Worm (Caenorhabditis elegans) whole organism, L3 larva: Measurements from ENCODE around the gene C30G7.5.

Source experiments
- R02D3.7 ChIP-seq: fragments of 150-350 bp; optimal IDR thresholded peaks from 2 replicates; lab custom pipeline; 2014; ENCODE audit warnings: missing biosample characterization, missing genetic modification characterization
- ZK546.5 ChIP-seq: sonication (generic microtip); optimal IDR thresholded peaks from 2 replicates; lab custom pipeline; 2017; ENCODE audit warnings: missing biosample characterization, missing genetic modification characterization
- aly-2 ChIP-seq: fragments of 150-350 bp; optimal IDR thresholded peaks from 2 replicates; lab custom pipeline; 2014; ENCODE audit warnings: missing biosample characterization, missing genetic modification characterization
- ama-1 ChIP-seq: fragments of 150-350 bp; optimal IDR thresholded peaks from 2 replicates; lab custom pipeline; 2018
- ceh-16 ChIP-seq: sonication (generic microtip); optimal IDR thresholded peaks from 2 replicates; lab custom pipeline; 2017; ENCODE audit warnings: missing biosample characterization, missing genetic modification characterization
- ceh-28 ChIP-seq: fragments of 150-350 bp; optimal IDR thresholded peaks from 2 replicates; lab custom pipeline; 2014; ENCODE audit warnings: missing biosample characterization, missing genetic modification reagents, missing genetic modification characterization
- ceh-9 ChIP-seq: sonication (generic microtip); optimal IDR thresholded peaks from 2 replicates; lab custom pipeline; 2018; ENCODE audit warnings: missing biosample characterization, missing genetic modification characterization
- daf-12 ChIP-seq: fragments of 150-350 bp; optimal IDR thresholded peaks from 2 replicates; lab custom pipeline; 2014; ENCODE audit warnings: missing biosample characterization, missing genetic modification reagents, missing genetic modification characterization
- egl-27 ChIP-seq: sonication (generic microtip); optimal IDR thresholded peaks from 4 replicates; lab custom pipeline; 2017; ENCODE audit warnings: missing biosample characterization, missing genetic modification reagents, missing genetic modification characterization
- egl-5 ChIP-seq: fragments of 150-350 bp; optimal IDR thresholded peaks from 2 replicates; lab custom pipeline; 2017; ENCODE audit warnings: missing biosample characterization, missing genetic modification reagents, missing genetic modification characterization, inconsistent platforms
- elt-1 ChIP-seq: fragments of 150-350 bp; optimal IDR thresholded peaks from 2 replicates; lab custom pipeline; 2014; ENCODE audit warnings: missing biosample characterization, missing genetic modification characterization
- elt-3 ChIP-seq, 3 experiments: fragments of 150-350 bp in 1 of 3; sonication (generic microtip) in 2 of 3; optimal IDR thresholded peaks; 2 replicates in 2 of 3; 4 replicates in 1 of 3; lab custom pipeline; 2014 to 2017; ENCODE audit warnings: missing biosample characterization in 3 of 3, missing genetic modification characterization in 3 of 3
- eor-1 ChIP-seq, 2 experiments: fragments of 150-350 bp; optimal IDR thresholded peaks; 2 replicates each; lab custom pipeline; 2014 to 2018; ENCODE audit warnings: missing biosample characterization in 2 of 2, missing genetic modification characterization in 2 of 2
- fkh-2 ChIP-seq: fragments of 150-350 bp; optimal IDR thresholded peaks from 2 replicates; lab custom pipeline; 2014; ENCODE audit warnings: missing biosample characterization, missing genetic modification reagents, missing genetic modification characterization
- jun-1 ChIP-seq: fragments of 150-350 bp; optimal IDR thresholded peaks from 2 replicates; lab custom pipeline; 2014; ENCODE audit warnings: missing biosample characterization, missing genetic modification reagents, missing genetic modification characterization
- lin-15B ChIP-seq: fragments of 150-350 bp; optimal IDR thresholded peaks from 2 replicates; lab custom pipeline; 2014; ENCODE audit warnings: missing biosample characterization, missing genetic modification characterization
- lin-39 ChIP-seq: fragments of 150-350 bp; optimal IDR thresholded peaks from 2 replicates; lab custom pipeline; 2018; ENCODE audit warnings: missing biosample characterization, missing genetic modification reagents, missing genetic modification characterization
- lsy-12 ChIP-seq: sonication (generic microtip); optimal IDR thresholded peaks from 2 replicates; lab custom pipeline; 2016; ENCODE audit warnings: mild to moderate bottlenecking, missing genetic modification characterization, missing compliant biosample characterization
- mml-1 ChIP-seq: fragments of 150-350 bp; sonication (generic microtip); optimal IDR thresholded peaks from 3 replicates; lab custom pipeline; 2014; ENCODE audit warnings: missing biosample characterization, missing genetic modification characterization
- nfya-1 ChIP-seq: sonication (generic microtip); optimal IDR thresholded peaks from 2 replicates; lab custom pipeline; 2017; ENCODE audit warnings: missing genetic modification characterization, mild to moderate bottlenecking, missing compliant biosample characterization, antibody characterized with exemption, moderate library complexity; ENCODE audit not compliant: insufficient read depth
- nhr-11 ChIP-seq: fragments of 150-350 bp; optimal IDR thresholded peaks from 2 replicates; lab custom pipeline; 2014; ENCODE audit warnings: missing biosample characterization, missing genetic modification characterization
- nhr-12 ChIP-seq: fragments of 150-350 bp; optimal IDR thresholded peaks from 2 replicates; lab custom pipeline; 2014; ENCODE audit warnings: missing biosample characterization, missing genetic modification characterization
- nhr-23 ChIP-seq: fragments of 150-350 bp; optimal IDR thresholded peaks from 2 replicates; lab custom pipeline; 2014; ENCODE audit warnings: missing biosample characterization, missing genetic modification reagents, missing genetic modification characterization
- nhr-25 ChIP-seq: sonication (generic microtip); optimal IDR thresholded peaks from 2 replicates; lab custom pipeline; 2017; ENCODE audit warnings: missing biosample characterization, missing genetic modification characterization
- nhr-28 ChIP-seq: fragments of 150-350 bp; optimal IDR thresholded peaks from 2 replicates; lab custom pipeline; 2014; ENCODE audit warnings: missing biosample characterization, missing genetic modification characterization
- nhr-43 ChIP-seq: sonication (generic microtip); optimal IDR thresholded peaks from 2 replicates; lab custom pipeline; 2016; ENCODE audit warnings: mild to moderate bottlenecking, missing genetic modification characterization, missing compliant biosample characterization; ENCODE audit not compliant: poor library complexity, severe bottlenecking
- nhr-76 ChIP-seq: fragments of 150-350 bp; sonication (generic microtip); optimal IDR thresholded peaks from 5 replicates; lab custom pipeline; 2014; ENCODE audit warnings: missing biosample characterization, missing genetic modification characterization
- nhr-77 ChIP-seq: fragments of 150-350 bp; optimal IDR thresholded peaks from 2 replicates; lab custom pipeline; 2014; ENCODE audit warnings: missing biosample characterization, missing genetic modification characterization
- pha-4 ChIP-seq: fragments of 150-350 bp; optimal IDR thresholded peaks from 2 replicates; lab custom pipeline; 2014; ENCODE audit warnings: missing biosample characterization, missing genetic modification reagents, missing genetic modification characterization
- skn-1 ChIP-seq: fragments of 150-350 bp; optimal IDR thresholded peaks from 2 replicates; lab custom pipeline; 2014; ENCODE audit warnings: missing biosample characterization, missing genetic modification characterization
- snpc-4 ChIP-seq: fragments of 150-350 bp; optimal IDR thresholded peaks from 2 replicates; lab custom pipeline; 2014; ENCODE audit warnings: missing biosample characterization, missing genetic modification characterization
- tbx-2 ChIP-seq: sonication (generic microtip); optimal IDR thresholded peaks from 2 replicates; lab custom pipeline; 2016; ENCODE audit warnings: mild to moderate bottlenecking, missing genetic modification characterization, missing compliant biosample characterization
- unc-39 ChIP-seq: sonication (generic microtip); optimal IDR thresholded peaks from 4 replicates; lab custom pipeline; 2017; ENCODE audit warnings: missing biosample characterization, missing genetic modification characterization
- zag-1 ChIP-seq: fragments of 150-350 bp; optimal IDR thresholded peaks from 2 replicates; lab custom pipeline; 2014; ENCODE audit warnings: missing biosample characterization, missing genetic modification characterization
- ztf-4 ChIP-seq: fragments of 150-350 bp; optimal IDR thresholded peaks from 2 replicates; lab custom pipeline; 2014; ENCODE audit warnings: missing biosample characterization, missing genetic modification characterization

C30G7.5 gene

DNA sequence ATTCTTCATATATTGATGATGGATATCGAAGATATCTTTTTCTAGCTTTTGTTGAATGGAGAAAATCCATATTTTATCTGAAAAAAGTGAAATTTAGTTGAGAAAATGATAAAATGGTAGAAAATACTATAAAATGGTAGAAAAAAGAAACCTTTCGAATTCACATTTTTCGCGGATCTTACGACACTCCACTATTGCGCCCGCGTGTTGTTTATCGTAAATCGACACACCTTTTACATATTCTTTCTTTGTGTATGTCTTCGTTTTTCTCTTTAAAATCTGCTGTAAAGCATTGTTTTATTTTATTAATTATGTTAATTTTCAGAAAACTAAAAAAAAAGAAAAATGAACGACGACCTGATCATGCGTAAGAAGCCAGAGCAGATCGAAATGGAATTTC lies 36.3 kb upstream of the C30G7.5 start, which contains the start of the genes cdt-2 and T01C3.2:
Gene cdt-2, minus strand, starts transcription at position 284 of the 400 bp plus-strand sequence.
Gene T01C3.2, plus strand, starts transcription at position 326 of the 400 bp plus-strand sequence.
- TF ChIP-seq nhr-23 (tag; lab: Kevin White, UChicago) = peak; percentile 10
- no peak for TF ChIP-seq ceh-9 (tag; lab: Kevin White, UChicago)
- peak; percentile 71 for TF ChIP-seq pha-4 (tag; lab: Kevin White, UChicago)
- no peak for TF ChIP-seq nhr-76 (tag; lab: Kevin White, UChicago)
- TF ChIP-seq lin-15B (tag; lab: Kevin White, UChicago) = peak; percentile 62
- TF ChIP-seq eor-1 (tag; optimal IDR thresholded peaks at IDR 0.05; lab: Kevin White, UChicago) = no peak
- TF ChIP-seq R02D3.7 (tag; lab: Kevin White, UChicago) = peak; percentile 91
- no peak for TF ChIP-seq jun-1
- no peak for TF ChIP-seq snpc-4 (tag; lab: Kevin White, UChicago)

- TF ChIP-seq ama-1 = no peak
- TF ChIP-seq aly-2 = no peak
- TF ChIP-seq tbx-2 (tag; lab: Kevin White, UChicago) = no peak
- TF ChIP-seq skn-1 (tag; lab: Kevin White, UChicago) = no peak
- TF ChIP-seq elt-3 (tag; optimal IDR thresholded peaks at IDR 0.05; lab: Kevin White, UChicago) = no peak
- no peak for TF ChIP-seq egl-27 (tag; lab: Kevin White, UChicago)
- no peak for TF ChIP-seq nhr-12 (tag; lab: Kevin White, UChicago)
- no peak for TF ChIP-seq lin-15B (tag; lab: Kevin White, UChicago)
- no peak for TF ChIP-seq lin-39 (tag; lab: Kevin White, UChicago)
- TF ChIP-seq zag-1 (tag; lab: Kevin White, UChicago) = no peak
- TF ChIP-seq R02D3.7 (tag; lab: Kevin White, UChicago) = no peak
- no peak for TF ChIP-seq jun-1
These were observed 30.1 kb upstream of the C30G7.5 start, which contains the start of gene F02D8.4 for ce11 chrV:14984593-14984992. F02D8.4 (plus strand) TSS chrV:14984893.

- TF ChIP-seq nhr-43 (tag; lab: Kevin White, UChicago) (no peak), nhr-28 (tag; lab: Kevin White, UChicago) (no peak), nhr-25 (no peak), skn-1 (tag; lab: Kevin White, UChicago) (no peak), jun-1 (no peak), mml-1 (tag; lab: Kevin White, UChicago) (no peak), elt-3 (tag; optimal IDR thresholded peaks at IDR 0.05; lab: Kevin White, UChicago) (no peak), R02D3.7 (tag; lab: Kevin White, UChicago) (no peak), elt-1 (tag; lab: Kevin White, UChicago) (no peak), nfya-1 (tag; lab: Kevin White, UChicago) (no peak), ceh-9 (tag; lab: Kevin White, UChicago) (no peak), daf-12 (tag; lab: Kevin White, UChicago) (no peak), pha-4 (tag; lab: Kevin White, UChicago) (no peak), ceh-28 (tag; lab: Kevin White, UChicago) (no peak), nhr-23 (tag; lab: Kevin White, UChicago) (no peak), lin-15B (tag; lab: Kevin White, UChicago) (no peak)
These were observed 25.4 kb upstream of the C30G7.5 start, which contains the start of gene xbx-1 for ce11 chrV:14979937-14980336. xbx-1 (plus strand) TSS chrV:14980237.

ce11 chrV:14978205-14978751 lies 23.7 kb upstream of the C30G7.5 start, which contains the start of the genes grd-12 and F02D8.1:
grd-12 (plus strand) TSS chrV:14978505.
F02D8.1 (minus strand) TSS chrV:14978701.
- no peak for TF ChIP-seq nhr-77
- TF ChIP-seq eor-1 (tag; optimal IDR thresholded peaks at IDR 0.05; lab: Kevin White, UChicago) = no peak
- TF ChIP-seq elt-1 (tag; lab: Kevin White, UChicago) = no peak
- TF ChIP-seq nfya-1 (tag; lab: Kevin White, UChicago) = no peak
- TF ChIP-seq ZK546.5 (tag; lab: Kevin White, UChicago) = no peak
- TF ChIP-seq egl-27 (tag; lab: Kevin White, UChicago) = no peak
- no peak for TF ChIP-seq nhr-11 (tag; lab: Kevin White, UChicago)
- no peak for TF ChIP-seq pha-4 (tag; lab: Kevin White, UChicago)
- no peak for TF ChIP-seq unc-39 (tag; lab: Kevin White, UChicago)
- TF ChIP-seq elt-3 (tag; optimal IDR thresholded peaks at IDR 0.05; lab: Kevin White, UChicago) = no peak
- no peak for TF ChIP-seq nhr-28 (tag; lab: Kevin White, UChicago)
- TF ChIP-seq, all 47 proteins: peak for 0

DNA sequence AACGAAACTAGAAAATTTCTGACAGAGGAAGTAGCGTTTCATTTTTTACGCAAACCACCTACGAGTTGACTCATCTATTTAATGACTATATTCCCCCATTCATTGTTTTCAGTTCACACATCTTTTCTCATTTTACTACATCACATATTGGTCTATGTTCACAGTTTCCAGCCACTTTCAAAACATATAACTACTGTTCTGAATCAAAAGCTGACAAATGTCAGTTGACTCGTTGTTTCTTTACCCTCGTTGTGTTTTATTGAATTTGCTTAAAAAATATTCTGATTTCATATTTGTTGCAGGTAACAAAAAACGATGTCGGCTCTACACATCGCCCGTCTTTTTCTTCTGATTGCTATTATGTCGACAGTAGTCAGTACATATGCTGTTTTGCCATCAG lies 16.6 kb upstream of the C30G7.5 start, which contains the start of gene nlp-59:
Gene nlp-59, plus strand, starts transcription at position 301 of the 400 bp plus-strand sequence.
- TF ChIP-seq skn-1 (tag; lab: Kevin White, UChicago) (no peak), ztf-4 (tag; lab: Kevin White, UChicago) (no peak), ceh-16 (no peak), fkh-2 (tag; lab: Kevin White, UChicago) (no peak), nhr-12 (tag; lab: Kevin White, UChicago) (no peak), ama-1 (no peak), egl-5 (tag; lab: Kevin White, UChicago) (no peak), nhr-25 (no peak), eor-1 (tag; optimal IDR thresholded peaks at IDR 0.05; lab: Kevin White, UChicago) (no peak), lsy-12 (tag; lab: Kevin White, UChicago) (no peak), pha-4 (tag; lab: Kevin White, UChicago) (no peak), lin-39 (tag; lab: Kevin White, UChicago) (no peak), ZK546.5 (tag; lab: Kevin White, UChicago) (no peak)
